Worm (Caenorhabditis elegans) whole organism, L1 larva: ENCODE measurements around the gene K02B2.6.

Experiments used
- C04F5.9 ChIP-seq: sonication (generic microtip); optimal IDR thresholded peaks from 2 replicates; lab custom pipeline; 2016; ENCODE audit warnings: missing genetic modification characterization, missing compliant biosample characterization
- C16A3.4 ChIP-seq: fragments of 150-350 bp; optimal IDR thresholded peaks from 2 replicates; lab custom pipeline; 2014; ENCODE audit warnings: missing biosample characterization, missing genetic modification characterization
- C34B4.2 ChIP-seq: sonication (generic microtip); optimal IDR thresholded peaks from 2 replicates; lab custom pipeline; 2017; ENCODE audit warnings: mild to moderate bottlenecking, missing genetic modification characterization, missing compliant biosample characterization
- ama-1 ChIP-seq: fragments of 150-350 bp; optimal IDR thresholded peaks from 2 replicates; lab custom pipeline; 2014
- blmp-1 ChIP-seq: fragments of 150-350 bp; optimal IDR thresholded peaks from 2 replicates; lab custom pipeline; 2014; ENCODE audit warnings: missing biosample characterization, missing genetic modification characterization
- ceh-8 ChIP-seq: fragments of 200-800 bp; sonication (Bioruptor generic); optimal IDR thresholded peaks from 2 replicates; lab custom pipeline; 2018; ENCODE audit warnings: mild to moderate bottlenecking, missing genetic modification characterization, moderate library complexity, missing compliant biosample characterization
- ces-1 ChIP-seq: fragments of 150-350 bp; optimal IDR thresholded peaks from 2 replicates; lab custom pipeline; 2014; ENCODE audit warnings: missing biosample characterization, missing genetic modification reagents, missing genetic modification characterization
- dpl-1 ChIP-seq, 3 experiments: fragments of 150-350 bp in 2 of 3; sonication (generic microtip) in 1 of 3; optimal IDR thresholded peaks; 2 replicates each; lab custom pipeline; 2014 to 2017; ENCODE audit warnings: missing biosample characterization in 3 of 3, missing genetic modification characterization in 3 of 3, missing genetic modification reagents in 3 of 3
- dsc-1 ChIP-seq: sonication (generic microtip); optimal IDR thresholded peaks from 2 replicates; lab custom pipeline; 2016; ENCODE audit warnings: mild to moderate bottlenecking, missing genetic modification characterization, missing compliant biosample characterization
- efl-1 ChIP-seq, 4 experiments: fragments of 150-350 bp; optimal IDR thresholded peaks in 3 of 4; peaks in 1 of 4; 1 replicate in 1 of 4; 2 replicates in 3 of 4; lab custom pipeline; 2014; ENCODE audit warnings: missing biosample characterization in 2 of 4, missing genetic modification characterization in 2 of 4, missing genetic modification reagents in 2 of 4
- efl-3 ChIP-seq: fragments of 200-800 bp; sonication (Bioruptor generic); optimal IDR thresholded peaks from 2 replicates; lab custom pipeline; 2018; ENCODE audit warnings: mild to moderate bottlenecking, missing genetic modification characterization, missing compliant biosample characterization
- elt-2 ChIP-seq: sonication (generic microtip); optimal IDR thresholded peaks from 2 replicates; lab custom pipeline; 2016; ENCODE audit warnings: missing genetic modification characterization, mild to moderate bottlenecking, inconsistent platforms, missing compliant biosample characterization, missing genetic modification reagents
- elt-3 ChIP-seq, 6 experiments: fragments of 150-350 bp in 1 of 6; sonication (generic microtip); optimal IDR thresholded peaks; 2 replicates each; lab custom pipeline; 2017 to 2018; ENCODE audit warnings: missing biosample characterization in 6 of 6, missing genetic modification characterization in 6 of 6, inconsistent platforms in 1 of 6
- ets-5 ChIP-seq: fragments of 200-800 bp; sonication (Bioruptor generic); IDR thresholded peaks from 2 replicates; pipeline ENCODE4 v1.3.6; 2022; ENCODE audit warnings: missing genetic modification characterization, missing compliant biosample characterization
- fkh-4 ChIP-seq: sonication (generic microtip); optimal IDR thresholded peaks from 2 replicates; lab custom pipeline; 2016; ENCODE audit warnings: missing compliant biosample characterization, missing genetic modification characterization, borderline replicate concordance
- grh-1 ChIP-seq: fragments of 200-800 bp; sonication (Bioruptor generic); IDR thresholded peaks from 2 replicates; pipeline ENCODE4 v1.3.6; 2022; ENCODE audit warnings: missing genetic modification reagents, missing genetic modification characterization, missing compliant biosample characterization
- hlh-17 ChIP-seq: fragments of 200-800 bp; sonication (Bioruptor generic); optimal IDR thresholded peaks from 2 replicates; lab custom pipeline; 2018; ENCODE audit warnings: missing genetic modification characterization, mild to moderate bottlenecking, missing compliant biosample characterization, moderate library complexity, borderline replicate concordance
- hpl-2 ChIP-seq: fragments of 150-350 bp; optimal IDR thresholded peaks from 2 replicates; lab custom pipeline; 2014; ENCODE audit warnings: missing biosample characterization, missing genetic modification reagents, missing genetic modification characterization
- irx-1 ChIP-seq: sonication (generic microtip); optimal IDR thresholded peaks from 2 replicates; lab custom pipeline; 2016; ENCODE audit warnings: missing genetic modification characterization, missing compliant biosample characterization
- isw-1 ChIP-seq: fragments of 200-800 bp; sonication (Bioruptor generic); IDR thresholded peaks from 2 replicates; pipeline ENCODE4 v1.3.6; 2022; ENCODE audit warnings: missing genetic modification characterization, missing compliant biosample characterization
- lin-14 ChIP-seq: fragments of 200-800 bp; sonication (Bioruptor generic); optimal IDR thresholded peaks from 2 replicates; lab custom pipeline; 2018; ENCODE audit warnings: mild to moderate bottlenecking, missing genetic modification characterization, moderate library complexity, missing compliant biosample characterization
- lin-15B ChIP-seq: fragments of 150-350 bp; sonication (generic microtip); optimal IDR thresholded peaks from 3 replicates; lab custom pipeline; 2014; ENCODE audit warnings: missing biosample characterization, missing genetic modification characterization
- lin-39 ChIP-seq: fragments of 150-350 bp; optimal IDR thresholded peaks from 2 replicates; lab custom pipeline; 2014; ENCODE audit warnings: missing biosample characterization, missing genetic modification reagents, missing genetic modification characterization
- lsy-2 ChIP-seq, 2 experiments: fragments of 150-350 bp; optimal IDR thresholded peaks; 2 replicates each; lab custom pipeline; 2014; ENCODE audit warnings: missing biosample characterization in 2 of 2, missing genetic modification characterization in 2 of 2
- mef-2 ChIP-seq: fragments of 150-350 bp; optimal IDR thresholded peaks from 2 replicates; lab custom pipeline; 2014; ENCODE audit warnings: missing biosample characterization, missing genetic modification characterization
- mep-1 ChIP-seq: fragments of 150-350 bp; optimal IDR thresholded peaks from 2 replicates; lab custom pipeline; 2014; ENCODE audit warnings: missing biosample characterization, missing genetic modification characterization
- nhr-19 ChIP-seq: fragments of 200-800 bp; sonication (Bioruptor generic); conservative IDR thresholded peaks from 2 replicates; pipeline ENCODE4 v1.3.6; 2022; ENCODE audit warnings: missing genetic modification characterization, missing compliant biosample characterization
- nhr-20 ChIP-seq: sonication (generic microtip); optimal IDR thresholded peaks from 2 replicates; lab custom pipeline; 2016; ENCODE audit warnings: mild to moderate bottlenecking, missing genetic modification characterization, missing compliant biosample characterization
- nhr-28 ChIP-seq: fragments of 150-350 bp; optimal IDR thresholded peaks from 2 replicates; lab custom pipeline; 2014; ENCODE audit warnings: missing biosample characterization, missing genetic modification characterization
- nhr-71 ChIP-seq: sonication (generic microtip); optimal IDR thresholded peaks from 2 replicates; lab custom pipeline; 2016; ENCODE audit warnings: mild to moderate bottlenecking, missing genetic modification characterization, moderate library complexity, missing compliant biosample characterization
- nhr-76 ChIP-seq: sonication (generic microtip); optimal IDR thresholded peaks from 2 replicates; lab custom pipeline; 2017; ENCODE audit warnings: missing biosample characterization, missing genetic modification characterization
- nhr-77 ChIP-seq: fragments of 150-350 bp; optimal IDR thresholded peaks from 2 replicates; lab custom pipeline; 2014; ENCODE audit warnings: missing biosample characterization, missing genetic modification characterization
- nhr-85 ChIP-seq: sonication (generic microtip); peaks from one replicate; lab custom pipeline; 2016; ENCODE audit warnings: missing genetic modification characterization, inconsistent platforms, missing compliant biosample characterization
- nhr-90 ChIP-seq: sonication (generic microtip); optimal IDR thresholded peaks from 2 replicates; lab custom pipeline; 2016; ENCODE audit warnings: mild to moderate bottlenecking, missing genetic modification characterization, missing compliant biosample characterization; ENCODE audit not compliant: poor library complexity
- pqm-1 ChIP-seq: sonication (generic microtip); optimal IDR thresholded peaks from 3 replicates; lab custom pipeline; 2017; ENCODE audit warnings: missing biosample characterization, missing genetic modification characterization
- rnt-1 ChIP-seq: sonication (generic microtip); optimal IDR thresholded peaks from 2 replicates; lab custom pipeline; 2016; ENCODE audit warnings: mild to moderate bottlenecking, missing genetic modification characterization, moderate library complexity, missing compliant biosample characterization
- skn-1 ChIP-seq: fragments of 150-350 bp; optimal IDR thresholded peaks from 2 replicates; lab custom pipeline; 2014; ENCODE audit warnings: missing biosample characterization, missing genetic modification characterization
- snpc-4 ChIP-seq: fragments of 150-350 bp; optimal IDR thresholded peaks from 2 replicates; lab custom pipeline; 2014; ENCODE audit warnings: missing biosample characterization, missing genetic modification characterization
- snu-23 ChIP-seq: sonication (generic microtip); optimal IDR thresholded peaks from 2 replicates; lab custom pipeline; 2016; ENCODE audit warnings: missing genetic modification characterization, missing compliant biosample characterization
- sptf-1 ChIP-seq: fragments of 150-350 bp; optimal IDR thresholded peaks from 2 replicates; lab custom pipeline; 2014; ENCODE audit warnings: missing biosample characterization, missing genetic modification characterization
- tbx-2 ChIP-seq: sonication (generic microtip); optimal IDR thresholded peaks from 2 replicates; lab custom pipeline; 2016; ENCODE audit warnings: missing genetic modification characterization, missing compliant biosample characterization
- unc-130 ChIP-seq: fragments of 150-350 bp; optimal IDR thresholded peaks from 2 replicates; lab custom pipeline; 2017; ENCODE audit warnings: missing biosample characterization, missing genetic modification characterization, inconsistent platforms
- unc-86 ChIP-seq: sonication (generic microtip); optimal IDR thresholded peaks from 2 replicates; lab custom pipeline; 2016; ENCODE audit warnings: missing genetic modification characterization, missing compliant biosample characterization
- unc-98 ChIP-seq: fragments of 200-800 bp; sonication (Bioruptor generic); IDR thresholded peaks from 2 replicates; pipeline ENCODE4 v1.3.6; 2022; ENCODE audit warnings: missing genetic modification characterization, missing compliant biosample characterization
- zip-4 ChIP-seq: fragments of 200-800 bp; sonication (Bioruptor generic); optimal IDR thresholded peaks from 2 replicates; lab custom pipeline; 2018; ENCODE audit warnings: mild to moderate bottlenecking, missing genetic modification characterization, moderate library complexity, missing compliant biosample characterization

Gene K02B2.6

ce11 chrIV:5930345-5930744 lies 31.7 kb downstream of the K02B2.6 start, which contains the start of gene lin-33:
lin-33 (plus strand) TSS chrIV:5930645.
- TF ChIP-seq efl-1 (optimal IDR thresholded peaks at IDR 0.05; lab: Kevin White, UChicago) (no peak), efl-1 (GFP tag; optimal IDR thresholded peaks at IDR 0.05 in 1 of 2; lab: Kevin White, UChicago) (peak in 1 of 2 experiments; percentile 86), sptf-1 (tag; lab: Kevin White, UChicago) (no peak), C04F5.9 (tag; lab: Kevin White, UChicago) (no peak), nhr-76 (no peak), isw-1 (GFP tag; lab: Robert Waterston, UW) (no peak)

ce11 chrIV:5928957-5929356 lies 33.1 kb downstream of the K02B2.6 start:
- TF ChIP-seq dsc-1 = peak; percentile 41
- TF ChIP-seq sptf-1 (tag; lab: Kevin White, UChicago) = no peak
- no peak for TF ChIP-seq efl-1 (optimal IDR thresholded peaks at IDR 0.05; lab: Kevin White, UChicago)
- TF ChIP-seq efl-1 (GFP tag; optimal IDR thresholded peaks at IDR 0.05 in 1 of 2; lab: Kevin White, UChicago) = peak in 1 of 2 experiments; percentile 34
- no peak for TF ChIP-seq nhr-77
- no peak for TF ChIP-seq zip-4 (GFP tag; lab: Kevin White, UChicago)
- TF ChIP-seq mef-2 = no peak
- TF ChIP-seq fkh-4 (tag; lab: Kevin White, UChicago) = peak; percentile 8
- TF ChIP-seq nhr-71 (tag; lab: Kevin White, UChicago) = no peak
- no peak for TF ChIP-seq lin-39 (tag; lab: Kevin White, UChicago)
- TF ChIP-seq dpl-1 (GFP tag; optimal IDR thresholded peaks at IDR 0.05; lab: Kevin White, UChicago) = no peak
- no peak for TF ChIP-seq snpc-4 (tag; lab: Kevin White, UChicago)
- no peak for TF ChIP-seq elt-2 (tag; lab: Kevin White, UChicago)
- TF ChIP-seq nhr-28 (tag; lab: Kevin White, UChicago) = no peak

ce11 chrIV:5927805-5928204 lies 34.3 kb downstream of the K02B2.6 start:
- TF ChIP-seq lin-14 (GFP tag; lab: Kevin White, UChicago) = peak; percentile 60
- no peak for TF ChIP-seq unc-98 (GFP tag; lab: Robert Waterston, UW)

ce11 chrIV:5926643-5927042 lies 35.4 kb downstream of the K02B2.6 start:
- TF ChIP-seq mep-1 (tag; lab: Kevin White, UChicago) (no peak), skn-1 (no peak), ceh-8 (peak; percentile 58), snu-23 (GFP tag; lab: Kevin White, UChicago) (peak; percentile 52), nhr-20 (tag; lab: Kevin White, UChicago) (peak; percentile 60), unc-130 (tag; lab: Kevin White, UChicago) (peak; percentile 10), efl-3 (no peak), hlh-17 (GFP tag; lab: Kevin White, UChicago) (no peak), ama-1 (lab: Kevin White, UChicago) (no peak), tbx-2 (tag; lab: Kevin White, UChicago) (peak; percentile 1), nhr-71 (tag; lab: Kevin White, UChicago) (peak; percentile 48), lin-15B (tag; lab: Kevin White, UChicago) (no peak), grh-1 (GFP tag; lab: Robert Waterston, UW) (no peak), nhr-77 (no peak), lsy-2 (tag; optimal IDR thresholded peaks at IDR 0.05; lab: Kevin White, UChicago) (peak; percentile 10 to 34), nhr-19 (GFP tag; lab: Robert Waterston, UW) (no peak), dsc-1 (peak; percentile 9), zip-4 (GFP tag; lab: Kevin White, UChicago) (no peak), blmp-1 (tag; lab: Kevin White, UChicago) (peak; percentile 89), rnt-1 (peak; percentile 16), C16A3.4 (tag; lab: Kevin White, UChicago) (peak; percentile 25), unc-86 (no peak), elt-3 (tag; optimal IDR thresholded peaks at IDR 0.05; lab: Kevin White, UChicago) (peak in 2 of 6 experiments; percentile 28 to 73), nhr-28 (tag; lab: Kevin White, UChicago) (no peak), lin-14 (GFP tag; lab: Kevin White, UChicago) (peak; percentile 86), efl-1 (optimal IDR thresholded peaks at IDR 0.05; lab: Kevin White, UChicago) (no peak), efl-1 (GFP tag; optimal IDR thresholded peaks at IDR 0.05 in 1 of 2; lab: Kevin White, UChicago) (peak in 1 of 2 experiments; percentile 8), isw-1 (GFP tag; lab: Robert Waterston, UW) (no peak), hpl-2 (no peak), C34B4.2 (tag; lab: Kevin White, UChicago) (no peak), nhr-90 (tag; lab: Kevin White, UChicago) (peak; percentile 23), ets-5 (GFP tag; lab: Robert Waterston, UW) (no peak), irx-1 (tag; lab: Kevin White, UChicago) (peak; percentile 13), pqm-1 (no peak), ces-1 (GFP tag; lab: Kevin White, UChicago) (no peak), nhr-85 (tag; lab: Kevin White, UChicago) (peak; percentile 86)
